Fruit fly (Drosophila melanogaster): Measurements from ENCODE around the gene sima.
A peak's percentile ranks its signal among the peaks of the same experiment; 100 is the strongest.

The sima gene

dm6 chr3R:30132295-30132694 is 74.2 kb downstream of the sima start, which contains the start of gene CG31029:
TSS of gene CG31029 (minus strand) at chr3R:30132395.
- TF ChIP-seq svp (GFP tag), result peak; percentile 15
- TF ChIP-seq fkh (GFP tag; optimal IDR thresholded peaks at IDR 0.05), result no peak

dm6 chr3R:30134063-30135047 is 76.2 kb downstream of the sima start, which contains the start of gene Tpi:
TSS of gene Tpi (minus strand) at chr3R:30134599.
- peak; percentile 86 for TF ChIP-seq Hr4 (GFP tag; optimal IDR thresholded peaks at IDR 0.05)
- peak; percentile 27 for TF ChIP-seq Sox15 (GFP tag; optimal IDR thresholded peaks at IDR 0.05)
- peak; percentile 69 for TF ChIP-seq Sox14 (GFP tag; optimal IDR thresholded peaks at IDR 0.05)
- peak; percentile 69 for TF ChIP-seq Hr39 (GFP tag; optimal IDR thresholded peaks at IDR 0.05)
- TF ChIP-seq ss (GFP tag; optimal IDR thresholded peaks at IDR 0.05), result no peak
- TF ChIP-seq CG8119 (GFP tag; IDR thresholded peaks at IDR 0.05), result peak; percentile 63
- TF ChIP-seq Met (GFP tag; optimal IDR thresholded peaks at IDR 0.05), result peak; percentile 47
- TF ChIP-seq Smox (GFP tag; optimal IDR thresholded peaks at IDR 0.05), result peak; percentile 66
- TF ChIP-seq achi (GFP tag; optimal IDR thresholded peaks at IDR 0.05), result no peak
- TF ChIP-seq CG3032 (tag; optimal IDR thresholded peaks at IDR 0.05), result no peak
- no peak for TF ChIP-seq CG11902 (GFP tag; optimal IDR thresholded peaks at IDR 0.05)
- peak; percentile 62 for TF ChIP-seq CG10631 (GFP tag; optimal IDR thresholded peaks at IDR 0.05)
- TF ChIP-seq acj6 (GFP tag; optimal IDR thresholded peaks at IDR 0.05), result peak; percentile 69
- peak; percentile 70 for TF ChIP-seq net (GFP tag; optimal IDR thresholded peaks at IDR 0.05)
- TF ChIP-seq topi (GFP tag; optimal IDR thresholded peaks at IDR 0.05), result peak; percentile 43
- no peak for TF ChIP-seq CG11294 (GFP tag; IDR thresholded peaks at IDR 0.05)
- TF ChIP-seq Sox102F (GFP tag; optimal IDR thresholded peaks at IDR 0.05), result peak; percentile 80
- TF ChIP-seq fd59A (GFP tag; optimal IDR thresholded peaks at IDR 0.05), result no peak
- TF ChIP-seq CG8632 (GFP tag; optimal IDR thresholded peaks at IDR 0.05), result peak; percentile 34
- no peak for TF ChIP-seq CG9139 (GFP tag; optimal IDR thresholded peaks at IDR 0.05)
- TF ChIP-seq Blimp-1 (GFP tag; optimal IDR thresholded peaks at IDR 0.05), result no peak
- TF ChIP-seq Ets21C (GFP tag; optimal IDR thresholded peaks at IDR 0.05), result peak; percentile 54
- peak; percentile 81 for TF ChIP-seq CG15336 (GFP tag; IDR thresholded peaks at IDR 0.05)
- TF ChIP-seq eg (GFP tag; IDR thresholded peaks at IDR 0.05), result peak; percentile 72
- TF ChIP-seq CG6276 (GFP tag; optimal IDR thresholded peaks at IDR 0.05), result no peak
- TF ChIP-seq CG16779 (tag; optimal IDR thresholded peaks at IDR 0.05), result peak; percentile 1
- no peak for TF ChIP-seq CG11762 (GFP tag; optimal IDR thresholded peaks at IDR 0.05; ENCODE audit: insufficient read depth)
- TF ChIP-seq svp (GFP tag), result peak; percentile 93
- no peak for TF ChIP-seq dac (GFP tag; optimal IDR thresholded peaks at IDR 0.05)
- TF ChIP-seq Eip75B (GFP tag; optimal IDR thresholded peaks at IDR 0.05), result peak; percentile 27
- peak; percentile 59 for TF ChIP-seq CG31627 (GFP tag; optimal IDR thresholded peaks at IDR 0.05)
- no peak for TF ChIP-seq CG6808 (GFP tag; optimal IDR thresholded peaks at IDR 0.05)
- no peak for TF ChIP-seq CG3919 (GFP tag; optimal IDR thresholded peaks at IDR 0.05)
- no peak for TF ChIP-seq Eip93F (GFP tag; optimal IDR thresholded peaks at IDR 0.05)
- TF ChIP-seq Gug (GFP tag; IDR thresholded peaks at IDR 0.05), result no peak
- peak; percentile 38 for TF ChIP-seq Eip78C (GFP tag)
- no peak for TF ChIP-seq Hr38 (GFP tag; optimal IDR thresholded peaks at IDR 0.05)
- peak; percentile 53 for TF ChIP-seq vri (GFP tag; optimal IDR thresholded peaks at IDR 0.05)
- TF ChIP-seq pdm3 (GFP tag; optimal IDR thresholded peaks at IDR 0.05), result peak; percentile 78
- no peak for TF ChIP-seq cyc (GFP tag; optimal IDR thresholded peaks at IDR 0.05)
- TF ChIP-seq dsx (GFP tag; optimal IDR thresholded peaks at IDR 0.05; ENCODE audit: poor library complexity, severe bottlenecking), result no peak
- TF ChIP-seq CG32006 (GFP tag; optimal IDR thresholded peaks at IDR 0.05), result peak; percentile 73
- TF ChIP-seq CG8319 (GFP tag; optimal IDR thresholded peaks at IDR 0.05), result peak; percentile 19
- TF ChIP-seq salr (GFP tag; optimal IDR thresholded peaks at IDR 0.05), result no peak
- TF ChIP-seq CG6792 (GFP tag; optimal IDR thresholded peaks at IDR 0.05), result peak; percentile 50
- TF ChIP-seq CG10669 (GFP tag; optimal IDR thresholded peaks at IDR 0.05), result no peak
- peak; percentile 16 for TF ChIP-seq CG7368 (GFP tag; optimal IDR thresholded peaks at IDR 0.05)
